Fruit fly (Drosophila melanogaster) whole organism, embryonic: ENCODE data around the gene Mkk4.
A peak's percentile ranks its signal among the peaks of the same experiment; 100 is the strongest.

Experiments
- B-H1 ChIP-seq: fragments of 200-800 bp; sonication (Bioruptor generic); IDR thresholded peaks from 3 replicates; pipeline ENCODE4 v1.3.6; 2022; ENCODE audit warnings: missing biosample characterization, missing genetic modification characterization
- B-H2 ChIP-seq: fragments of 200-800 bp; sonication (Bioruptor generic); optimal IDR thresholded peaks from 2 replicates; lab custom pipeline; 2018; ENCODE audit warnings: missing biosample characterization, mild to moderate bottlenecking, missing genetic modification characterization
- Blimp-1 ChIP-seq: fragments of 200-800 bp; sonication (Bioruptor generic); optimal IDR thresholded peaks from 3 replicates; lab custom pipeline; 2018; ENCODE audit warnings: missing biosample characterization, missing genetic modification characterization, mild to moderate bottlenecking, moderate library complexity, missing genetic modification reagents
- CG10209 ChIP-seq: fragments of 200-800 bp; sonication (Bioruptor generic); optimal IDR thresholded peaks from 3 replicates; lab custom pipeline; 2017; ENCODE audit warnings: missing biosample characterization, mild to moderate bottlenecking, missing genetic modification characterization, missing genetic modification reagents
- CG10543 ChIP-seq: fragments of 200-800 bp; sonication (Bioruptor generic); optimal IDR thresholded peaks from 3 replicates; lab custom pipeline; 2017; ENCODE audit warnings: missing biosample characterization, mild to moderate bottlenecking, missing genetic modification characterization, moderate library complexity
- CG12391 ChIP-seq: fragments of 200-800 bp; sonication (Bioruptor generic); optimal IDR thresholded peaks from 3 replicates; lab custom pipeline; 2018; ENCODE audit warnings: missing biosample characterization, mild to moderate bottlenecking, missing genetic modification characterization, moderate library complexity
- CG14710 ChIP-seq: fragments of 200-800 bp; sonication (Bioruptor generic); optimal IDR thresholded peaks from 3 replicates; lab custom pipeline; 2019; ENCODE audit warnings: missing biosample characterization, mild to moderate bottlenecking, missing genetic modification characterization, moderate library complexity
- CG18599 ChIP-seq: fragments of 200-800 bp; sonication (Bioruptor generic); optimal IDR thresholded peaks from 3 replicates; lab custom pipeline; 2017; ENCODE audit warnings: missing biosample characterization, missing genetic modification characterization, mild to moderate bottlenecking, moderate library complexity, missing genetic modification reagents
- CG2116 ChIP-seq: fragments of 200-800 bp; sonication (Bioruptor generic); optimal IDR thresholded peaks from 3 replicates; lab custom pipeline; 2018; ENCODE audit warnings: missing biosample characterization, mild to moderate bottlenecking, missing genetic modification characterization
- CG2875 ChIP-seq: fragments of 200-800 bp; sonication (Bioruptor generic); optimal IDR thresholded peaks from 2 replicates; lab custom pipeline; 2017; ENCODE audit warnings: missing biosample characterization, mild to moderate bottlenecking, missing genetic modification characterization, missing genetic modification reagents
- CG2889 ChIP-seq: fragments of 200-800 bp; sonication (Bioruptor generic); IDR thresholded peaks from 3 replicates; pipeline ENCODE4 v1.3.6; 2022; ENCODE audit warnings: missing biosample characterization, missing genetic modification characterization
- CG3065 ChIP-seq: fragments of 200-800 bp; sonication (Bioruptor generic); optimal IDR thresholded peaks from 2 replicates; lab custom pipeline; 2016; ENCODE audit warnings: missing biosample characterization, missing genetic modification characterization
- CG3407 ChIP-seq: fragments of 200-800 bp; sonication (Bioruptor generic); optimal IDR thresholded peaks from 2 replicates; lab custom pipeline; 2018; ENCODE audit warnings: missing biosample characterization, mild to moderate bottlenecking, missing genetic modification characterization
- CG4854 ChIP-seq: fragments of 200-800 bp; sonication (Bioruptor generic); optimal IDR thresholded peaks from 2 replicates; lab custom pipeline; 2016; ENCODE audit warnings: missing biosample characterization, missing genetic modification characterization, inconsistent platforms
- CG7928 ChIP-seq: fragments of 200-800 bp; sonication (Bioruptor generic); optimal IDR thresholded peaks from 2 replicates; lab custom pipeline; 2017; ENCODE audit warnings: missing biosample characterization, mild to moderate bottlenecking, missing genetic modification characterization
- CG9215 ChIP-seq: fragments of 200-800 bp; sonication (Bioruptor generic); IDR thresholded peaks from 2 replicates; pipeline ENCODE4 v1.3.6; 2022; ENCODE audit warnings: missing biosample characterization, missing genetic modification characterization
- CG9727 ChIP-seq: fragments of 200-800 bp; sonication (Bioruptor generic); optimal IDR thresholded peaks from 3 replicates; lab custom pipeline; 2017; ENCODE audit warnings: missing biosample characterization, mild to moderate bottlenecking, missing genetic modification characterization
- CG9817 ChIP-seq: fragments of 200-800 bp; sonication (Bioruptor generic); optimal IDR thresholded peaks from 2 replicates; lab custom pipeline; 2018; ENCODE audit warnings: missing biosample characterization, mild to moderate bottlenecking, missing genetic modification characterization, moderate library complexity
- CkIIα-i1 ChIP-seq: fragments of 200-800 bp; sonication (Bioruptor generic); IDR thresholded peaks from 2 replicates; pipeline ENCODE4 v1.3.6; 2022; ENCODE audit warnings: missing biosample characterization, missing genetic modification characterization
- Dad ChIP-seq: fragments of 200-800 bp; sonication (Bioruptor generic); optimal IDR thresholded peaks from 3 replicates; lab custom pipeline; 2016; ENCODE audit warnings: missing biosample characterization, missing genetic modification characterization
- Hey ChIP-seq: fragments of 200-800 bp; sonication (Bioruptor generic); optimal IDR thresholded peaks from 3 replicates; lab custom pipeline; 2018; ENCODE audit warnings: missing biosample characterization, mild to moderate bottlenecking, missing genetic modification characterization
- HmgD ChIP-seq: fragments of 200-800 bp; sonication (Bioruptor generic); optimal IDR thresholded peaks from 3 replicates; lab custom pipeline; 2016; ENCODE audit warnings: missing biosample characterization, missing genetic modification characterization
- Hmr ChIP-seq: fragments of 200-800 bp; sonication (Bioruptor generic); optimal IDR thresholded peaks from 3 replicates; lab custom pipeline; 2017; ENCODE audit warnings: mild to moderate bottlenecking, missing biosample characterization, missing genetic modification reagents, missing genetic modification characterization
- MESR4 ChIP-seq: fragments of 200-800 bp; sonication (Bioruptor generic); optimal IDR thresholded peaks from 2 replicates; lab custom pipeline; 2018; ENCODE audit warnings: missing biosample characterization, mild to moderate bottlenecking, missing genetic modification characterization, moderate library complexity
- NC2β ChIP-seq: fragments of 200-800 bp; sonication (Bioruptor generic); optimal IDR thresholded peaks from 2 replicates; lab custom pipeline; 2016; ENCODE audit warnings: missing biosample characterization, missing genetic modification characterization
- Poxn ChIP-seq: fragments of 200-800 bp; sonication (Bioruptor generic); IDR thresholded peaks from 2 replicates; pipeline ENCODE4 v1.3.6; 2022; ENCODE audit warnings: missing biosample characterization, missing genetic modification characterization
- Xrp1 ChIP-seq: fragments of 200-800 bp; sonication (Bioruptor generic); IDR thresholded peaks from 2 replicates; pipeline ENCODE4 v1.3.6; 2022; ENCODE audit warnings: missing biosample characterization, missing genetic modification characterization
- chinmo ChIP-seq: fragments of 200-800 bp; sonication (Bioruptor generic); IDR thresholded peaks from 4 replicates; pipeline ENCODE4 v1.3.6; 2022; ENCODE audit warnings: missing biosample characterization, missing genetic modification characterization; ENCODE audit not compliant: partially characterized antibody
- crc ChIP-seq: fragments of 200-800 bp; sonication (Bioruptor generic); optimal IDR thresholded peaks from 2 replicates; lab custom pipeline; 2016; ENCODE audit warnings: missing biosample characterization, missing genetic modification characterization
- dan ChIP-seq: fragments of 200-800 bp; sonication (Bioruptor generic); IDR thresholded peaks from 2 replicates; pipeline ENCODE4 v1.3.6; 2022; ENCODE audit warnings: missing biosample characterization, missing genetic modification characterization
- disco-r ChIP-seq: fragments of 200-800 bp; sonication (Bioruptor generic); optimal IDR thresholded peaks from 2 replicates; lab custom pipeline; 2016; ENCODE audit warnings: missing biosample characterization, missing genetic modification characterization
- dm ChIP-seq: fragments of 200-800 bp; sonication (Bioruptor generic); optimal IDR thresholded peaks from 3 replicates; lab custom pipeline; 2016; ENCODE audit warnings: missing biosample characterization, missing genetic modification characterization
- emc ChIP-seq: fragments of 200-800 bp; sonication (Bioruptor generic); optimal IDR thresholded peaks from 2 replicates; lab custom pipeline; 2016; ENCODE audit warnings: missing biosample characterization, missing genetic modification characterization
- gcm ChIP-seq: fragments of 200-800 bp; sonication (Bioruptor generic); optimal IDR thresholded peaks from 2 replicates; lab custom pipeline; 2019; ENCODE audit warnings: missing biosample characterization, mild to moderate bottlenecking, missing genetic modification characterization, moderate library complexity
- gcm2 ChIP-seq: fragments of 200-800 bp; sonication (Bioruptor generic); optimal IDR thresholded peaks from 2 replicates; lab custom pipeline; 2016; ENCODE audit warnings: missing biosample characterization, missing genetic modification characterization
- knrl ChIP-seq: fragments of 200-800 bp; sonication (Bioruptor generic); IDR thresholded peaks from 3 replicates; pipeline ENCODE4 v1.3.6; 2022; ENCODE audit warnings: missing biosample characterization, missing genetic modification characterization; ENCODE audit not compliant: partially characterized antibody
- lov ChIP-seq, 2 experiments: fragments of 200-800 bp in 1 of 2; fragments of >200 bp in 1 of 2; sonication (Bioruptor generic) in 1 of 2; IDR thresholded peaks in 1 of 2; optimal IDR thresholded peaks in 1 of 2; 2 replicates in 1 of 2; 3 replicates in 1 of 2; pipeline versions ENCODE4 v1.3.6 to Lab custom; 2017 to 2022; ENCODE audit warnings: missing biosample characterization in 1 of 2, missing genetic modification characterization in 1 of 2
- mirr ChIP-seq: fragments of 200-800 bp; sonication (Bioruptor generic); optimal IDR thresholded peaks from 3 replicates; lab custom pipeline; 2018; ENCODE audit warnings: missing biosample characterization, mild to moderate bottlenecking, missing genetic modification characterization
- onecut ChIP-seq: fragments of 200-800 bp; sonication (Bioruptor generic); IDR thresholded peaks from 2 replicates; pipeline ENCODE4 v1.3.6; 2022; ENCODE audit warnings: missing biosample characterization, missing genetic modification characterization
- peb ChIP-seq: fragments of 200-800 bp; sonication (Bioruptor generic); IDR thresholded peaks from 2 replicates; pipeline ENCODE4 v1.3.6; 2022; ENCODE audit warnings: missing biosample characterization, missing genetic modification characterization
- pho ChIP-seq: fragments of 200-800 bp; sonication (Bioruptor generic); optimal IDR thresholded peaks from 2 replicates; lab custom pipeline; 2016; ENCODE audit warnings: missing biosample characterization, missing genetic modification characterization
- pita ChIP-seq: fragments of 200-800 bp; sonication (Bioruptor generic); optimal IDR thresholded peaks from 2 replicates; lab custom pipeline; 2017; ENCODE audit warnings: missing biosample characterization, mild to moderate bottlenecking, missing genetic modification characterization
- prd ChIP-seq, 3 experiments: fragments of >200 bp in 2 of 3; fragments of 200-800 bp in 1 of 3; sonication (Bioruptor generic) in 1 of 3; optimal IDR thresholded peaks in 2 of 3; IDR thresholded peaks in 1 of 3; 2 replicates in 2 of 3; 3 replicates in 1 of 3; pipeline versions ENCODE4 v1.3.6 to Lab custom; 2017 to 2022; ENCODE audit warnings: missing biosample characterization in 1 of 3, missing genetic modification characterization in 1 of 3
- sima ChIP-seq: fragments of 200-800 bp; sonication (Bioruptor generic); optimal IDR thresholded peaks from 2 replicates; lab custom pipeline; 2016; ENCODE audit warnings: missing biosample characterization, missing genetic modification characterization
- sna ChIP-seq: fragments of 200-800 bp; sonication (Bioruptor generic); IDR thresholded peaks from 2 replicates; pipeline ENCODE4 v1.3.6; 2022; ENCODE audit warnings: missing biosample characterization, missing genetic modification characterization; ENCODE audit not compliant: partially characterized antibody
- sqz ChIP-seq: fragments of 200-800 bp; sonication (Bioruptor generic); optimal IDR thresholded peaks from 3 replicates; lab custom pipeline; 2018; ENCODE audit warnings: missing biosample characterization, mild to moderate bottlenecking, missing genetic modification characterization
- tna ChIP-seq: fragments of 200-800 bp; sonication (Bioruptor generic); IDR thresholded peaks from 2 replicates; pipeline ENCODE4 v1.3.6; 2022; ENCODE audit warnings: missing biosample characterization, missing genetic modification characterization; ENCODE audit not compliant: partially characterized antibody
- zf30C ChIP-seq: fragments of 200-800 bp; sonication (Bioruptor generic); optimal IDR thresholded peaks from 3 replicates; lab custom pipeline; 2018; ENCODE audit warnings: missing biosample characterization, mild to moderate bottlenecking, missing genetic modification characterization

Gene Mkk4

DNA sequence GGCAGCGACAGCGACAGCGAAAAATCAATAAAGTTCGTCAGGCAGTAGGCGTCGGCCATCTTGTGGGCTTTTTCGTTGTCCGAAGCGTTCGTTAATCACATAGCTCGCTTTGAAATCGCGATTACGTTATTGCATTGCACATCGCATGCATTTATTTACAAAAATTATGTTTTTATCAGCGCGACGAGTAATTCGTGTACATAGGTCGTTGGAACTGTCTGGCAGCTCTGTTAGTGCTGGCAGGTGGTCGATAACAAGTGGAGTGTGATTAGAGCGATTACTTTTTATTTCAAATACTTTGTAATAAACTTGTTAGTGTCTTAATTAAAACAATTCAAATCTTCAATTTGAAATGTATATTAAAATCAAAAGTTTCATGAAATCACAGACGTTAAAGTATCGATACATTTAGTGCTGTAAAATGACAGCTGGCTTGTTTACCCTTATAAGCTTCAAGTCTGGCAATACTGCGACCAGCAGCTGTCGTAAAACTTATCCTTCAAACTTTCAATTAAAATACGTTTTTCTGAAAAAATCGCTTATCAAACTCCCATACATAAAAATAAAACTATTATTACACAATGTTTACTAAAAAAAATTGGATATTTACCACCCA, 13.2 kb upstream of the Mkk4 start, which contains the start of gene CG8032 (continued):
- TF ChIP-seq CG9215 (GFP tag; lab: Robert Waterston, UW) (peak; percentile 78), Xrp1 (peak; percentile 13; the same call in 1 of the 2 replicates), pita (no peak), NC2β (GFP tag; lab: Kevin White, UChicago) (peak; percentile 69), CG2889 (GFP tag; lab: Robert Waterston, UW) (no peak), Dad (GFP tag; lab: Kevin White, UChicago) (peak; percentile 0), tna (no peak; the same call in 1 of the 2 replicates), crc (GFP tag; lab: Kevin White, UChicago) (no peak), emc (GFP tag; lab: Kevin White, UChicago) (peak; percentile 2), dan (no peak), CG4854 (GFP tag; lab: Kevin White, UChicago) (no peak), CG10543 (GFP tag; lab: Kevin White, UChicago) (peak; percentile 70), CG3065 (GFP tag; lab: Kevin White, UChicago) (no peak), CG2116 (GFP tag; lab: Kevin White, UChicago) (peak; percentile 93), zf30C (no peak), sima (GFP tag; lab: Kevin White, UChicago) (no peak), CG18599 (GFP tag; lab: Kevin White, UChicago) (peak; percentile 7), mirr (GFP tag; lab: Kevin White, UChicago) (peak; percentile 6), CG10209 (GFP tag; lab: Kevin White, UChicago) (peak; percentile 5), CG2875 (GFP tag; lab: Kevin White, UChicago) (no peak), CG9817 (tag; lab: Kevin White, UChicago) (peak; percentile 31), HmgD (GFP tag; lab: Kevin White, UChicago) (peak; percentile 6), chinmo (0 out of 4 replicates have a peak, but pooled peaks have one; percentile 61), disco-r (GFP tag; lab: Kevin White, UChicago) (no peak), gcm (GFP tag; lab: Kevin White, UChicago) (peak; percentile 36), Hmr (GFP tag; lab: Kevin White, UChicago) (peak; percentile 27), CG12391 (peak; percentile 74), sqz (GFP tag; lab: Kevin White, UChicago) (no peak), CkIIα-i1 (GFP tag; lab: Robert Waterston, UW) (no peak), B-H1 (GFP tag; lab: Robert Waterston, UW) (no peak), MESR4 (GFP tag; lab: Kevin White, UChicago) (peak; percentile 71), B-H2 (GFP tag; lab: Kevin White, UChicago) (no peak), sna (GFP tag; lab: Robert Waterston, UW) (peak; percentile 62), lov (optimal IDR thresholded peaks at IDR 0.05; lab: Kevin White, UChicago) (no peak), lov (GFP tag; IDR thresholded peaks at IDR 0.05; lab: Robert Waterston, UW) (no peak), Hey (no peak), CG7928 (GFP tag; lab: Kevin White, UChicago) (no peak), CG14710 (tag; lab: Kevin White, UChicago) (peak; percentile 71), CG3407 (no peak), onecut (GFP tag; lab: Robert Waterston, UW) (peak; percentile 98), gcm2 (GFP tag; lab: Kevin White, UChicago) (no peak), knrl (peak; percentile 65), Poxn (GFP tag; lab: Robert Waterston, UW) (no peak), prd (optimal IDR thresholded peaks at IDR 0.05; lab: Kevin White, UChicago) (no peak), prd (GFP tag; IDR thresholded peaks at IDR 0.05; lab: Robert Waterston, UW) (peak; percentile 35; the same call in 1 of the 3 replicates), Blimp-1 (GFP tag; lab: Kevin White, UChicago) (peak; percentile 29), peb (GFP tag; lab: Robert Waterston, UW) (0 out of 2 replicates have a peak, but pooled peaks have one; percentile 17), CG9727 (GFP tag; lab: Kevin White, UChicago) (peak; percentile 49), pho (GFP tag; lab: Kevin White, UChicago) (peak; percentile 20), dm (GFP tag; lab: Kevin White, UChicago) (peak; percentile 60)
